Worm (Caenorhabditis elegans) whole organism, early embryonic: Measurements from ENCODE around the gene pbo-4.

Experiments
- B0310.2 ChIP-seq: sonication (generic microtip); optimal IDR thresholded peaks from 2 replicates; lab custom pipeline; 2016; ENCODE audit warnings: mild to moderate bottlenecking, missing genetic modification characterization, missing compliant biosample characterization
- F13C5.2 ChIP-seq: sonication (generic microtip); optimal IDR thresholded peaks from 2 replicates; lab custom pipeline; 2017; ENCODE audit warnings: mild to moderate bottlenecking, missing genetic modification characterization, inconsistent platforms, missing compliant biosample characterization
- aly-1 ChIP-seq: sonication (generic microtip); optimal IDR thresholded peaks from 2 replicates; lab custom pipeline; 2016; ENCODE audit warnings: missing genetic modification characterization, missing compliant biosample characterization
- ama-1 ChIP-seq: fragments of 150-350 bp; optimal IDR thresholded peaks from 2 replicates; lab custom pipeline; 2014
- ceh-13 ChIP-seq: fragments of 200-800 bp; sonication (Bioruptor generic); optimal IDR thresholded peaks from 2 replicates; lab custom pipeline; 2018; ENCODE audit warnings: mild to moderate bottlenecking, missing genetic modification characterization, missing compliant biosample characterization
- ceh-36 ChIP-seq: sonication (generic microtip); optimal IDR thresholded peaks from 2 replicates; lab custom pipeline; 2016; ENCODE audit warnings: missing genetic modification characterization, inconsistent platforms, missing compliant biosample characterization
- ets-7 ChIP-seq: sonication (generic microtip); optimal IDR thresholded peaks from 2 replicates; lab custom pipeline; 2016; ENCODE audit warnings: missing genotype, missing genetic modification characterization, missing compliant biosample characterization
- flt-1 ChIP-seq: fragments of 200-800 bp; sonication (Bioruptor generic); IDR thresholded peaks from 2 replicates; pipeline ENCODE4 v1.3.6; 2022; ENCODE audit warnings: missing genetic modification characterization, missing compliant biosample characterization
- hmbx-1 ChIP-seq: sonication (generic microtip); optimal IDR thresholded peaks from 2 replicates; lab custom pipeline; 2016; ENCODE audit warnings: mild to moderate bottlenecking, missing genetic modification characterization, missing compliant biosample characterization
- hmg-4 ChIP-seq: fragments of 200-800 bp; sonication (Bioruptor generic); optimal IDR thresholded peaks from 2 replicates; lab custom pipeline; 2018; ENCODE audit warnings: mild to moderate bottlenecking, missing genetic modification characterization, missing compliant biosample characterization
- hnd-1 ChIP-seq: sonication (generic microtip); optimal IDR thresholded peaks from 2 replicates; lab custom pipeline; 2016; ENCODE audit warnings: missing genetic modification characterization, missing compliant biosample characterization
- pes-1 ChIP-seq: fragments of 200-800 bp; sonication (Bioruptor generic); IDR thresholded peaks from 2 replicates; pipeline ENCODE4 v1.3.6; 2022; ENCODE audit warnings: missing genetic modification reagents, missing genetic modification characterization, missing compliant biosample characterization
- scrt-1 ChIP-seq: fragments of 200-800 bp; sonication (Bioruptor generic); IDR thresholded peaks from 2 replicates; pipeline ENCODE4 v1.3.6; 2022; ENCODE audit warnings: missing genetic modification characterization, missing compliant biosample characterization
- sea-1 ChIP-seq: fragments of 200-800 bp; sonication (Bioruptor generic); conservative IDR thresholded peaks from 2 replicates; pipeline ENCODE4 v1.3.6; 2022; ENCODE audit warnings: missing genetic modification characterization, missing compliant biosample characterization
- tbx-11 ChIP-seq: fragments of 200-800 bp; sonication (Bioruptor generic); IDR thresholded peaks from 2 replicates; pipeline ENCODE4 v1.3.6; 2022; ENCODE audit warnings: missing genetic modification characterization, missing compliant biosample characterization
- tbx-37 ChIP-seq: fragments of 200-800 bp; sonication (Bioruptor generic); conservative IDR thresholded peaks from 2 replicates; pipeline ENCODE4 v1.3.6; 2022; ENCODE audit warnings: missing genetic modification reagents, missing genetic modification characterization, missing compliant biosample characterization
- tra-4 ChIP-seq: sonication (generic microtip); optimal IDR thresholded peaks from 2 replicates; lab custom pipeline; 2017; ENCODE audit warnings: missing genetic modification characterization, missing compliant biosample characterization

The pbo-4 gene

DNA sequence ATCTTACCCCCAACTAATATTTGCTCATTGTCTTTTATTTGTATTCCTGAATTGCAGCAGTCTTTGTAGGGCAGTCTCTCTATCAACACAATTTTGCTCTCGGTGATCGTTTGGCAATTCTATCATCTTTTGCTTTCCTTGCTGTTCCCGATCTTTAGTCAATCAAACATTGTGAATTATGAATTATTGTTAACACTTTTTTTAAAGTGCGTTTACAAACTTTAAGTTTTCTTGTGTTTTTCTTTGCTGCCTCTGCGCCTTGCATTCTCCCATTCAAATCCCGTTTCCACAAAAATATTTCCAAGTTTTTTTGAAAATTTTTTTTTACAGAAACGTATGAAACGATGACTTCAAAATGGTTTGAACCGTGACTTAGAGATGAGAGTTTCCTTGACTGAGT lies 28.1 kb downstream of the pbo-4 start, which contains the start of gene ver-4:
TSS of gene ver-4 (plus strand) at position 301 of the 400 bp plus-strand sequence.
- TF ChIP-seq ceh-36 (tag; lab: Kevin White, UChicago) (no peak), ceh-13 (GFP tag; lab: Kevin White, UChicago) (no peak), tbx-37 (GFP tag; lab: Robert Waterston, UW) (no peak), hmg-4 (GFP tag; lab: Kevin White, UChicago) (no peak), hnd-1 (tag; lab: Kevin White, UChicago) (no peak), B0310.2 (tag; lab: Kevin White, UChicago) (no peak), aly-1 (no peak), hmbx-1 (tag; lab: Kevin White, UChicago) (no peak)

- no peak for TF ChIP-seq tbx-11
- 0 out of 2 replicates have a peak, but pooled peaks have one; percentile 12 for TF ChIP-seq scrt-1 (GFP tag; lab: Robert Waterston, UW)
- no peak for TF ChIP-seq aly-1
These were observed 35.4 kb downstream of the pbo-4 start for ce11 chrX:10989286-10989685.

DNA sequence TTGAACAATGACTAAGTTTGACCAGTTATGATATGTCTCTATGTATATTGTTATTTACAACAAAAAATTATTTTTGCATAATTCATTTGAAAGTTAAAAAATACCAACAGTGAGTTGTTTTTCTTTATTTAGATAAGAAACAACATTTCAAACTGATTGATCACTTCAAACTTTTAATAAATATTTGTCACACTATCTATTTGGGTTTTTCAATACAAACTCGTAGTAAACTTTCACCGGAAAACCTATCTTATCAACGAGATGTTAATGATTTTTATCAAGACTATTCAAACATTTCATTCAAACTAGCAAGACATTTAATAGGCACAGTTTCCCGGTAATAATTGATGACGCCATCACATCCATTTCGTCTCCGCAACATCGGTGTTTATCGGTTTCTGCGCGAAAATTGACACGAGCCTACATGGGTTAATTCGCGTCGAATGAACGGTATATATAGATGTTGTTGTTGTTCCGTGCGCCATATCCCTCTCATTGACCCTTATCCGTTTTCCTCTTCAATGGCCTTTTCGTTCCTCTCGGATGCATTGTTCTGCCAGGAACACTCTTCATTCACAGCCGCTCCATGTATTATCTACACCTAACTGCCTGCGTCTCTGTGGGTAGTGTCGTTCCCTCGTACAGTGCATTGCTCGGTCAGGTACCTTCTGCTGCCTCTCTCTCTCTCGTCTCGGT lies 36.4 kb downstream of the pbo-4 start:
- 0 out of 2 replicates have a peak, but pooled peaks have one; percentile 3 for TF ChIP-seq flt-1 (GFP tag; lab: Robert Waterston, UW)
- TF ChIP-seq ceh-13 (GFP tag; lab: Kevin White, UChicago): no peak
- TF ChIP-seq hnd-1 (tag; lab: Kevin White, UChicago): no peak
- TF ChIP-seq ceh-36 (tag; lab: Kevin White, UChicago): no peak
- no peak for TF ChIP-seq ets-7 (tag; lab: Kevin White, UChicago)

DNA sequence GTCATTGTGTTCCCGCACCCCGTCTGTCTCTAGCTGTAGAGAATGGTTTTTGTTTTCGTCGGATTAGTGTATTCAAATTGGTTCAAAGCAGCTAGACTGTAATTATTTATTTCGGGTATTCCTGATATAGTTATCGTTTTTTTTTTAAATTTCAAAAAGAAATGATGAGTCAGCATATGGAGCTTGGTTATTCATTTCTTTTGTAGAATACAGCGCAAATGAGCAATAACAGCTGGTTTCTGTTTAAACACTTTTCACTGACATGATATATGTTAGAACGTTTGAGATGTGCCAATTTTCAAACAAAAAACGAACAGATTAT lies 36.9 kb downstream of the pbo-4 start:
- TF ChIP-seq scrt-1 (GFP tag; lab: Robert Waterston, UW): no peak
- TF ChIP-seq tra-4 (tag; lab: Kevin White, UChicago): no peak
- no peak for TF ChIP-seq aly-1

ce11 chrX:10991352-10992172 lies 37.6 kb downstream of the pbo-4 start:
- no peak for TF ChIP-seq hnd-1 (tag; lab: Kevin White, UChicago)
- no peak for TF ChIP-seq B0310.2 (tag; lab: Kevin White, UChicago)
- TF ChIP-seq ceh-13 (GFP tag; lab: Kevin White, UChicago): no peak
- TF ChIP-seq scrt-1 (GFP tag; lab: Robert Waterston, UW): no peak
- no peak for TF ChIP-seq ama-1
- TF ChIP-seq hmg-4 (GFP tag; lab: Kevin White, UChicago): no peak
- TF ChIP-seq ceh-36 (tag; lab: Kevin White, UChicago): no peak
- no peak for TF ChIP-seq tbx-11
- TF ChIP-seq aly-1: no peak
- no peak for TF ChIP-seq ets-7 (tag; lab: Kevin White, UChicago)
- TF ChIP-seq F13C5.2 (tag; lab: Kevin White, UChicago): no peak
- TF ChIP-seq sea-1 (GFP tag; lab: Robert Waterston, UW): no peak
- TF ChIP-seq tbx-37 (GFP tag; lab: Robert Waterston, UW): no peak
- TF ChIP-seq tra-4 (tag; lab: Kevin White, UChicago): no peak
- no peak for TF ChIP-seq flt-1 (GFP tag; lab: Robert Waterston, UW)
- TF ChIP-seq hmbx-1 (tag; lab: Kevin White, UChicago): no peak
- no peak for TF ChIP-seq pes-1 (GFP tag; lab: Robert Waterston, UW)

DNA sequence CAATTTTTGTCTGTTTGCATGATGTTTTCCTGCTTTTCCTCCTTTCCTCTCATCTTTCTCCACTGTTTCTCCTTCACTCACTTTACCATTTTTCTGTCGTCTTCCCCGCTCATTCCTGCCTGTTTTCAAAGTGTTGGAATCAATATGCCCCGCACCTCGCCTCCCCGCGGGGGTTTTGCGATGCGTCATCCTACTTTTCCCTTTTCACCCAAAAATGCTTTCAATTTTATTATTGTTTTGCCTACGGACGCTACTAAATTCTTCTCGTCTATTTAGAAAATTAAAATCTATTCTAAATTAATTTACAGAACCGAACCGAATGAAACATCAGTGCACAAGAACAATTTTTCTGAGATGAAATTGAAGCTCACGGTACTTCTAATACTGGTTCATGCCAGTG lies 38.2 kb downstream of the pbo-4 start, which contains the start of gene ver-3:
TSS of gene ver-3 (plus strand) at position 301 of the 400 bp plus-strand sequence.
- TF ChIP-seq B0310.2 (tag; lab: Kevin White, UChicago) (no peak), ets-7 (tag; lab: Kevin White, UChicago) (no peak), hnd-1 (tag; lab: Kevin White, UChicago) (no peak), pes-1 (GFP tag; lab: Robert Waterston, UW) (no peak), tbx-37 (GFP tag; lab: Robert Waterston, UW) (no peak), scrt-1 (GFP tag; lab: Robert Waterston, UW) (no peak), tra-4 (tag; lab: Kevin White, UChicago) (no peak), hmbx-1 (tag; lab: Kevin White, UChicago) (no peak), aly-1 (no peak), tbx-11 (no peak), F13C5.2 (tag; lab: Kevin White, UChicago) (no peak)

- TF ChIP-seq ama-1: no peak
- no peak for TF ChIP-seq aly-1
- no peak for TF ChIP-seq sea-1 (GFP tag; lab: Robert Waterston, UW)
- no peak for TF ChIP-seq ceh-13 (GFP tag; lab: Kevin White, UChicago)
- no peak for TF ChIP-seq F13C5.2 (tag; lab: Kevin White, UChicago)
- no peak for TF ChIP-seq flt-1 (GFP tag; lab: Robert Waterston, UW)
- TF ChIP-seq pes-1 (GFP tag; lab: Robert Waterston, UW): no peak
- TF ChIP-seq tbx-11: no peak
- no peak for TF ChIP-seq B0310.2 (tag; lab: Kevin White, UChicago)
- TF ChIP-seq tbx-37 (GFP tag; lab: Robert Waterston, UW): no peak
- no peak for TF ChIP-seq hmg-4 (GFP tag; lab: Kevin White, UChicago)
- TF ChIP-seq hmbx-1 (tag; lab: Kevin White, UChicago): no peak
- TF ChIP-seq ceh-36 (tag; lab: Kevin White, UChicago): no peak
- no peak for TF ChIP-seq hnd-1 (tag; lab: Kevin White, UChicago)
- TF ChIP-seq tra-4 (tag; lab: Kevin White, UChicago): no peak
- TF ChIP-seq ets-7 (tag; lab: Kevin White, UChicago): no peak
- TF ChIP-seq scrt-1 (GFP tag; lab: Robert Waterston, UW): no peak
These were observed 45.2 kb downstream of the pbo-4 start, which contains the start of gene F59F3.6 for ce11 chrX:10999176-10999575. Gene F59F3.6 (minus strand): TSS chrX:10999276.
